Worm (Caenorhabditis elegans) whole organism, L4 larva: ENCODE results near the gene ZC262.7.

Experiments used
- F10B5.3 ChIP-seq: sonication (generic microtip); optimal IDR thresholded peaks from 2 replicates; lab custom pipeline; 2016; ENCODE audit warnings: mild to moderate bottlenecking, missing genetic modification characterization, missing compliant biosample characterization
- T26A8.4 ChIP-seq: fragments of 200-800 bp; sonication (Bioruptor generic); IDR thresholded peaks from 2 replicates; pipeline ENCODE4 v1.3.6; 2022; ENCODE audit warnings: missing genetic modification characterization, missing compliant biosample characterization
- Y75B8A.6 ChIP-seq: fragments of 200-800 bp; sonication (Bioruptor generic); IDR thresholded peaks from 2 replicates; pipeline ENCODE4 v1.3.6; 2022; ENCODE audit warnings: missing genetic modification reagents, missing genetic modification characterization, missing compliant biosample characterization
- aha-1 ChIP-seq: fragments of 150-350 bp; peaks from one replicate; lab custom pipeline; 2014; ENCODE audit warnings: missing biosample characterization, missing genetic modification characterization
- arid-1 ChIP-seq: fragments of 200-800 bp; sonication (Bioruptor generic); conservative IDR thresholded peaks from 2 replicates; pipeline ENCODE4 v1.3.6; 2022; ENCODE audit warnings: missing genetic modification reagents, missing genetic modification characterization, missing compliant biosample characterization
- attf-4 ChIP-seq: sonication (generic microtip); optimal IDR thresholded peaks from 3 replicates; lab custom pipeline; 2017; ENCODE audit warnings: missing biosample characterization, missing genetic modification characterization
- ceh-20 ChIP-seq: fragments of 200-800 bp; sonication (Bioruptor generic); IDR thresholded peaks from 2 replicates; pipeline ENCODE4 v1.3.6; 2022; ENCODE audit warnings: missing genetic modification reagents, missing genetic modification characterization, missing compliant biosample characterization
- ceh-82 ChIP-seq: sonication (generic microtip); optimal IDR thresholded peaks from 2 replicates; lab custom pipeline; 2017; ENCODE audit warnings: missing biosample characterization, missing genetic modification characterization
- daf-12 ChIP-seq: fragments of 150-350 bp; optimal IDR thresholded peaks from 2 replicates; lab custom pipeline; 2014; ENCODE audit warnings: missing biosample characterization, missing genetic modification reagents, missing genetic modification characterization
- daf-16 ChIP-seq, 3 experiments: sonication (generic microtip); optimal IDR thresholded peaks; 2 replicates each; lab custom pipeline; 2016 to 2017; ENCODE audit warnings: missing genetic modification characterization in 3 of 3, missing genetic modification reagents in 3 of 3, mild to moderate bottlenecking in 2 of 3, missing compliant biosample characterization in 2 of 3, missing biosample characterization in 1 of 3, moderate library complexity in 1 of 3
- daf-8 ChIP-seq: fragments of 200-800 bp; sonication (Bioruptor generic); IDR thresholded peaks from 2 replicates; pipeline ENCODE4 v1.3.6; 2022; ENCODE audit warnings: missing genetic modification characterization, missing compliant biosample characterization
- dmd-6 ChIP-seq: fragments of 200-800 bp; sonication (Bioruptor generic); IDR thresholded peaks from 2 replicates; pipeline ENCODE4 v1.3.6; 2022; ENCODE audit warnings: missing genetic modification reagents, missing genetic modification characterization, missing compliant biosample characterization
- dve-1 ChIP-seq: sonication (generic microtip); optimal IDR thresholded peaks from 2 replicates; lab custom pipeline; 2017; ENCODE audit warnings: antibody characterized with exemption, mild to moderate bottlenecking, missing genetic modification characterization, missing compliant biosample characterization; ENCODE audit not compliant: insufficient read depth
- hlh-11 ChIP-seq: fragments of 200-800 bp; sonication (Bioruptor generic); optimal IDR thresholded peaks from 2 replicates; lab custom pipeline; 2018; ENCODE audit warnings: mild to moderate bottlenecking, missing genetic modification characterization, missing compliant biosample characterization
- hlh-30 ChIP-seq: sonication (generic microtip); optimal IDR thresholded peaks from 2 replicates; lab custom pipeline; 2017; ENCODE audit warnings: antibody characterized with exemption, mild to moderate bottlenecking, missing genetic modification characterization, missing compliant biosample characterization; ENCODE audit not compliant: insufficient read depth
- lin-1 ChIP-seq: fragments of 200-800 bp; sonication (Bioruptor generic); IDR thresholded peaks from 2 replicates; pipeline ENCODE4 v1.3.6; 2022; ENCODE audit warnings: missing genetic modification reagents, missing genetic modification characterization, missing compliant biosample characterization
- lin-15B ChIP-seq: fragments of 150-350 bp; sonication (generic microtip); optimal IDR thresholded peaks from 3 replicates; lab custom pipeline; 2014; ENCODE audit warnings: missing biosample characterization, missing genetic modification characterization
- lsy-2 ChIP-seq, 2 experiments: fragments of 150-350 bp in 1 of 2; sonication (generic microtip) in 1 of 2; optimal IDR thresholded peaks; 2 replicates each; lab custom pipeline; 2014 to 2017; ENCODE audit warnings: missing biosample characterization in 2 of 2, missing genetic modification characterization in 2 of 2
- mdl-1 ChIP-seq, 2 experiments: fragments of 150-350 bp in 1 of 2; sonication (generic microtip) in 1 of 2; optimal IDR thresholded peaks; 2 replicates each; lab custom pipeline; 2014 to 2017; ENCODE audit warnings: missing biosample characterization in 2 of 2, missing genetic modification characterization in 2 of 2
- mep-1 ChIP-seq: fragments of 150-350 bp; sonication (generic microtip); optimal IDR thresholded peaks from 3 replicates; lab custom pipeline; 2014; ENCODE audit warnings: missing biosample characterization, missing genetic modification characterization
- mes-2 ChIP-seq: sonication (generic microtip); optimal IDR thresholded peaks from 2 replicates; lab custom pipeline; 2016; ENCODE audit warnings: missing genotype, mild to moderate bottlenecking, missing genetic modification characterization, missing compliant biosample characterization; ENCODE audit not compliant: poor library complexity, severe bottlenecking
- nhr-111 ChIP-seq: fragments of 200-800 bp; sonication (Bioruptor generic); optimal IDR thresholded peaks from 2 replicates; lab custom pipeline; 2018; ENCODE audit warnings: mild to moderate bottlenecking, missing genetic modification characterization, missing compliant biosample characterization
- nhr-28 ChIP-seq: fragments of 150-350 bp; optimal IDR thresholded peaks from 2 replicates; lab custom pipeline; 2014; ENCODE audit warnings: missing biosample characterization, missing genetic modification characterization
- nhr-77 ChIP-seq: fragments of 150-350 bp; optimal IDR thresholded peaks from 2 replicates; lab custom pipeline; 2014; ENCODE audit warnings: missing biosample characterization, missing genetic modification characterization
- pha-4 ChIP-seq, 2 experiments: fragments of 150-350 bp in 1 of 2; fragments of 200-800 bp in 1 of 2; sonication (Bioruptor generic) in 1 of 2; IDR thresholded peaks in 1 of 2; optimal IDR thresholded peaks in 1 of 2; 2 replicates each; pipeline versions ENCODE4 v1.3.6 to Lab custom; 2014 to 2022; ENCODE audit warnings: missing genetic modification characterization in 2 of 2, missing genetic modification reagents in 2 of 2, missing biosample characterization in 1 of 2, missing compliant biosample characterization in 1 of 2
- php-3 ChIP-seq: fragments of 200-800 bp; sonication (Bioruptor generic); IDR thresholded peaks from 2 replicates; pipeline ENCODE4 v1.3.6; 2022; ENCODE audit warnings: missing genetic modification reagents, missing genetic modification characterization, missing compliant biosample characterization
- pqm-1 ChIP-seq: sonication (generic microtip); optimal IDR thresholded peaks from 2 replicates; lab custom pipeline; 2017; ENCODE audit warnings: missing biosample characterization, missing genetic modification characterization
- rbr-2 ChIP-seq: sonication (generic microtip); optimal IDR thresholded peaks from 2 replicates; lab custom pipeline; 2016; ENCODE audit warnings: missing genotype, missing genetic modification characterization, missing compliant biosample characterization
- snpc-1.2 ChIP-seq: fragments of 200-800 bp; sonication (Bioruptor generic); IDR thresholded peaks from 2 replicates; pipeline ENCODE4 v1.3.6; 2022; ENCODE audit warnings: missing genetic modification reagents, missing genetic modification characterization, missing compliant biosample characterization
- spr-1 ChIP-seq: sonication (generic microtip); optimal IDR thresholded peaks from 2 replicates; lab custom pipeline; 2016; ENCODE audit warnings: mild to moderate bottlenecking, missing genetic modification characterization, missing compliant biosample characterization
- zfp-3 ChIP-seq: fragments of 200-800 bp; sonication (Bioruptor generic); conservative IDR thresholded peaks from 2 replicates; pipeline ENCODE4 v1.3.6; 2022; ENCODE audit warnings: missing genetic modification reagents, missing genetic modification characterization, missing compliant biosample characterization
- ztf-11 ChIP-seq: fragments of 150-350 bp; optimal IDR thresholded peaks from 2 replicates; lab custom pipeline; 2014; ENCODE audit warnings: missing biosample characterization, missing genetic modification characterization
- ztf-7 ChIP-seq: fragments of 150-350 bp; optimal IDR thresholded peaks from 2 replicates; lab custom pipeline; 2014; ENCODE audit warnings: missing biosample characterization, missing genetic modification characterization

Gene ZC262.7

ce11 chrIII:8325574-8326513, 18.3 kb downstream of the ZC262.7 start, which contains the start of gene ZC262.13 (continued):
- peak; percentile 82 for TF ChIP-seq dve-1 (tag; lab: Kevin White, UChicago)
- TF ChIP-seq lin-15B, result no peak
- TF ChIP-seq dmd-6 (GFP tag; lab: Robert Waterston, UW), result peak; percentile 74
- peak; percentile 25; the same call in 1 of the 2 replicates for TF ChIP-seq T26A8.4 (GFP tag; lab: Robert Waterston, UW)
- TF ChIP-seq attf-4 (tag; lab: Kevin White, UChicago), result no peak
- TF ChIP-seq daf-16 (GFP tag; optimal IDR thresholded peaks at IDR 0.05; lab: Kevin White, UChicago), result no peak
- TF ChIP-seq daf-16 (tag; optimal IDR thresholded peaks at IDR 0.05; lab: Kevin White, UChicago), result peak; percentile 49
- TF ChIP-seq daf-12 (tag; lab: Kevin White, UChicago), result no peak
- peak; percentile 13 for TF ChIP-seq aha-1 (tag; lab: Kevin White, UChicago)
- peak; percentile 11 for TF ChIP-seq mes-2
- peak; percentile 55 for TF ChIP-seq hlh-11 (tag; lab: Kevin White, UChicago)
- TF ChIP-seq zfp-3 (GFP tag; lab: Robert Waterston, UW), result 0 out of 2 replicates have a peak, but pooled peaks have one; percentile 58
- no peak for TF ChIP-seq spr-1 (tag; lab: Kevin White, UChicago)
- TF ChIP-seq nhr-77 (tag; lab: Kevin White, UChicago), result no peak
- TF ChIP-seq php-3, result peak; percentile 12; the same call in 1 of the 2 replicates
- peak; percentile 37 for TF ChIP-seq hlh-30 (tag; lab: Kevin White, UChicago)

- TF ChIP-seq dmd-6 (GFP tag; lab: Robert Waterston, UW), result peak; percentile 26; the same call in 1 of the 2 replicates
- TF ChIP-seq mep-1 (tag; lab: Kevin White, UChicago), result peak; percentile 5
- TF ChIP-seq ceh-20 (GFP tag; lab: Robert Waterston, UW), result no peak
- no peak for TF ChIP-seq daf-16 (GFP tag; optimal IDR thresholded peaks at IDR 0.05; lab: Kevin White, UChicago)
- TF ChIP-seq daf-16 (tag; optimal IDR thresholded peaks at IDR 0.05; lab: Kevin White, UChicago), result peak; percentile 43
- no peak for TF ChIP-seq ceh-82 (tag; lab: Kevin White, UChicago)
- TF ChIP-seq lsy-2 (tag; optimal IDR thresholded peaks at IDR 0.05; lab: Kevin White, UChicago), result peak in 1 of 2 experiments; percentile 31
- no peak for TF ChIP-seq nhr-111 (GFP tag; lab: Kevin White, UChicago)
- no peak for TF ChIP-seq T26A8.4 (GFP tag; lab: Robert Waterston, UW)
- peak in 1 of 2 experiments; percentile 14 for TF ChIP-seq mdl-1 (tag; optimal IDR thresholded peaks at IDR 0.05; lab: Kevin White, UChicago)
- TF ChIP-seq pqm-1, result peak; percentile 4
- TF ChIP-seq hlh-11 (tag; lab: Kevin White, UChicago), result peak; percentile 30
- TF ChIP-seq daf-8, result no peak
- no peak for TF ChIP-seq rbr-2 (tag; lab: Kevin White, UChicago)
- peak; percentile 54 for TF ChIP-seq dve-1 (tag; lab: Kevin White, UChicago)
- TF ChIP-seq ztf-7, result no peak
- TF ChIP-seq Y75B8A.6 (GFP tag; lab: Robert Waterston, UW), result no peak
- TF ChIP-seq pha-4 (GFP tag; IDR thresholded peaks at IDR 0.05; lab: Robert Waterston, UW), result no peak
- TF ChIP-seq pha-4 (tag; optimal IDR thresholded peaks at IDR 0.05; lab: Kevin White, UChicago), result no peak
- no peak for TF ChIP-seq ztf-11 (tag; lab: Kevin White, UChicago)
- no peak for TF ChIP-seq lin-1
- TF ChIP-seq F10B5.3, result no peak
- peak; percentile 9 for TF ChIP-seq aha-1 (tag; lab: Kevin White, UChicago)
- no peak for TF ChIP-seq snpc-1.2
- TF ChIP-seq arid-1 (GFP tag; lab: Robert Waterston, UW), result no peak
- peak; percentile 66 for TF ChIP-seq hlh-30 (tag; lab: Kevin White, UChicago)
- TF ChIP-seq nhr-28 (tag; lab: Kevin White, UChicago), result peak; percentile 1
These were observed 19.7 kb downstream of the ZC262.7 start, which contains the start of gene F10E9.12 for ce11 chrIII:8324412-8324811. F10E9.12 (plus strand) TSS chrIII:8324542.
